Worm (Caenorhabditis elegans) whole organism, midembryonic: ENCODE results near the gene sqst-1.

Experiments
- T22C8.4 ChIP-seq: fragments of 200-800 bp; sonication (Bioruptor generic); IDR thresholded peaks from 2 replicates; pipeline ENCODE4 v1.3.6; 2022; ENCODE audit warnings: missing genetic modification characterization, missing compliant biosample characterization
- cog-1 ChIP-seq: sonication (generic microtip); optimal IDR thresholded peaks from 2 replicates; lab custom pipeline; 2016; ENCODE audit warnings: missing genetic modification characterization, missing compliant biosample characterization
- flt-1 ChIP-seq: fragments of 200-800 bp; sonication (Bioruptor generic); IDR thresholded peaks from 2 replicates; pipeline ENCODE4 v1.3.6; 2022; ENCODE audit warnings: missing genetic modification characterization, missing compliant biosample characterization
- klf-2 ChIP-seq: fragments of 200-800 bp; sonication (Bioruptor generic); conservative IDR thresholded peaks from 2 replicates; pipeline ENCODE4 v1.3.6; 2022; ENCODE audit warnings: missing genetic modification reagents, missing genetic modification characterization, missing compliant biosample characterization
- med-1 ChIP-seq: sonication (generic microtip); optimal IDR thresholded peaks from 2 replicates; lab custom pipeline; 2017; ENCODE audit warnings: missing genetic modification characterization, mild to moderate bottlenecking, missing compliant biosample characterization, antibody characterized with exemption, missing genetic modification reagents; ENCODE audit not compliant: insufficient read depth
- ref-1 ChIP-seq: fragments of 200-800 bp; sonication (Bioruptor generic); conservative IDR thresholded peaks from 2 replicates; pipeline ENCODE4 v1.3.6; 2022; ENCODE audit warnings: missing genetic modification reagents, missing genetic modification characterization, missing compliant biosample characterization
- tab-1 ChIP-seq: fragments of 200-800 bp; sonication (Bioruptor generic); IDR thresholded peaks from 2 replicates; pipeline ENCODE4 v1.3.6; 2022; ENCODE audit warnings: missing genetic modification characterization, missing compliant biosample characterization
- ztf-23 ChIP-seq: fragments of 200-800 bp; sonication (Bioruptor generic); IDR thresholded peaks from 2 replicates; pipeline ENCODE4 v1.3.6; 2022; ENCODE audit warnings: missing genetic modification reagents, missing genetic modification characterization, missing compliant biosample characterization
- ztf-29 ChIP-seq: fragments of 200-800 bp; sonication (Bioruptor generic); IDR thresholded peaks from 2 replicates; pipeline ENCODE4 v1.3.6; 2022; ENCODE audit warnings: missing genetic modification reagents, missing genetic modification characterization, missing compliant biosample characterization

Gene sqst-1

ce11 chrIV:12061229-12061628 lies 27.1 kb downstream of the sqst-1 start, which contains the start of gene K08E4.8:
Gene K08E4.8 (minus strand): TSS chrIV:12061329.
- TF ChIP-seq ztf-29 (no peak), med-1 (no peak), cog-1 (tag; lab: Kevin White, UChicago) (no peak), flt-1 (no peak), T22C8.4 (GFP tag; lab: Robert Waterston, UW) (no peak), ref-1 (GFP tag; lab: Robert Waterston, UW) (no peak), ztf-23 (GFP tag; lab: Robert Waterston, UW) (no peak), tab-1 (no peak), klf-2 (GFP tag; lab: Robert Waterston, UW) (no peak)

- TF ChIP-seq klf-2 (GFP tag; lab: Robert Waterston, UW) (no peak), T22C8.4 (GFP tag; lab: Robert Waterston, UW) (no peak), cog-1 (tag; lab: Kevin White, UChicago) (no peak), ztf-29 (no peak), tab-1 (no peak), med-1 (no peak), ztf-23 (GFP tag; lab: Robert Waterston, UW) (no peak), flt-1 (no peak), ref-1 (GFP tag; lab: Robert Waterston, UW) (no peak)
These were observed 34.5 kb downstream of the sqst-1 start, which contains the start of gene bath-37 for ce11 chrIV:12068590-12068989. Gene bath-37 (plus strand): TSS chrIV:12068890.

- TF ChIP-seq tab-1 (no peak), klf-2 (GFP tag; lab: Robert Waterston, UW) (no peak), med-1 (no peak), ztf-29 (no peak)
These were observed 41.4 kb downstream of the sqst-1 start, which contains the start of gene K08E4.7 for ce11 chrIV:12075497-12075896. Gene K08E4.7 (plus strand): TSS chrIV:12075797.

ce11 chrIV:12078112-12078812 lies 44.2 kb downstream of the sqst-1 start, which contains the start of gene tmed-1:
Gene tmed-1 (minus strand): TSS chrIV:12078162.
- TF ChIP-seq flt-1 (no peak), T22C8.4 (GFP tag; lab: Robert Waterston, UW) (no peak), ztf-29 (no peak), klf-2 (GFP tag; lab: Robert Waterston, UW) (no peak), cog-1 (tag; lab: Kevin White, UChicago) (no peak), tab-1 (no peak), med-1 (no peak), ztf-23 (GFP tag; lab: Robert Waterston, UW) (no peak), ref-1 (GFP tag; lab: Robert Waterston, UW) (no peak)

- TF ChIP-seq klf-2 (GFP tag; lab: Robert Waterston, UW) (no peak), flt-1 (no peak), tab-1 (no peak), ztf-29 (no peak), ref-1 (GFP tag; lab: Robert Waterston, UW) (no peak), cog-1 (tag; lab: Kevin White, UChicago) (no peak), med-1 (no peak), T22C8.4 (GFP tag; lab: Robert Waterston, UW) (no peak), ztf-23 (GFP tag; lab: Robert Waterston, UW) (no peak)
These were observed 44.9 kb downstream of the sqst-1 start, which contains the start of gene lex-1 for ce11 chrIV:12078907-12079523. Gene lex-1 (plus strand): TSS chrIV:12079473.

ce11 chrIV:12080807-12081206 lies 46.7 kb downstream of the sqst-1 start:
- TF ChIP-seq flt-1 (no peak), ref-1 (GFP tag; lab: Robert Waterston, UW) (no peak), ztf-29 (no peak), tab-1 (no peak), ztf-23 (GFP tag; lab: Robert Waterston, UW) (no peak), med-1 (no peak), cog-1 (tag; lab: Kevin White, UChicago) (no peak), klf-2 (GFP tag; lab: Robert Waterston, UW) (no peak), T22C8.4 (GFP tag; lab: Robert Waterston, UW) (no peak)

- TF ChIP-seq ztf-29, result no peak
- no peak for TF ChIP-seq ztf-23 (GFP tag; lab: Robert Waterston, UW)
- no peak for TF ChIP-seq cog-1 (tag; lab: Kevin White, UChicago)
- TF ChIP-seq ref-1 (GFP tag; lab: Robert Waterston, UW), result no peak
- no peak for TF ChIP-seq flt-1
- TF ChIP-seq med-1, result no peak
- TF ChIP-seq klf-2 (GFP tag; lab: Robert Waterston, UW), result no peak
- TF ChIP-seq tab-1, result no peak
- no peak for TF ChIP-seq T22C8.4 (GFP tag; lab: Robert Waterston, UW)
These were observed 50.1 kb downstream of the sqst-1 start, which contains the start of gene repo-1 for ce11 chrIV:12084178-12084577. Gene repo-1 (plus strand): TSS chrIV:12084478.

ce11 chrIV:12084587-12084986 lies 50.5 kb downstream of the sqst-1 start:
- no peak for TF ChIP-seq tab-1
- TF ChIP-seq T22C8.4 (GFP tag; lab: Robert Waterston, UW), result no peak
- no peak for TF ChIP-seq ztf-29
- TF ChIP-seq klf-2 (GFP tag; lab: Robert Waterston, UW), result no peak
- TF ChIP-seq cog-1 (tag; lab: Kevin White, UChicago), result no peak
- TF ChIP-seq ref-1 (GFP tag; lab: Robert Waterston, UW), result no peak
- TF ChIP-seq ztf-23 (GFP tag; lab: Robert Waterston, UW), result no peak

- TF ChIP-seq cog-1 (tag; lab: Kevin White, UChicago), result no peak
- TF ChIP-seq T22C8.4 (GFP tag; lab: Robert Waterston, UW), result no peak
These were observed 51.0 kb downstream of the sqst-1 start, which contains the start of gene rbm-34 for ce11 chrIV:12085120-12085519. Gene rbm-34 (plus strand): TSS chrIV:12085420.
